Fruit fly (Drosophila melanogaster) whole organism, pupa: ENCODE data around the gene CG4666.

Experiments used
- CG10348 ChIP-seq: fragments of 200-800 bp; sonication (Bioruptor generic); IDR thresholded peaks from 2 replicates; pipeline ENCODE4 v1.3.6; 2022; ENCODE audit warnings: missing biosample characterization, missing genetic modification characterization
- CG12605 ChIP-seq: fragments of 200-800 bp; sonication (Bioruptor generic); IDR thresholded peaks from 2 replicates; pipeline ENCODE4 v1.3.6; 2022; ENCODE audit warnings: missing biosample characterization, missing genetic modification characterization
- CG13204 ChIP-seq: fragments of 200-800 bp; sonication (Bioruptor generic); optimal IDR thresholded peaks from 2 replicates; lab custom pipeline; 2018; ENCODE audit warnings: missing biosample characterization, mild to moderate bottlenecking, missing genetic modification characterization, moderate library complexity
- CG14655 ChIP-seq: fragments of 200-800 bp; sonication (Bioruptor generic); optimal IDR thresholded peaks from 3 replicates; lab custom pipeline; 2017; ENCODE audit warnings: mild to moderate bottlenecking, missing biosample characterization, missing genetic modification reagents, missing genetic modification characterization
- CG15710 ChIP-seq: fragments of 200-800 bp; sonication (Bioruptor generic); optimal IDR thresholded peaks from 2 replicates; lab custom pipeline; 2018; ENCODE audit warnings: missing biosample characterization, mild to moderate bottlenecking, missing genetic modification characterization, moderate library complexity
- CG17806 ChIP-seq: fragments of 200-800 bp; sonication (Bioruptor generic); optimal IDR thresholded peaks from 2 replicates; lab custom pipeline; 2018; ENCODE audit warnings: missing biosample characterization, mild to moderate bottlenecking, missing genetic modification characterization, moderate library complexity
- CG32121 ChIP-seq: fragments of 200-800 bp; sonication (Bioruptor generic); IDR thresholded peaks from 2 replicates; pipeline ENCODE4 v1.3.6; 2022; ENCODE audit warnings: missing biosample characterization, missing genetic modification characterization
- CG34367 ChIP-seq: fragments of 200-800 bp; sonication (Bioruptor generic); optimal IDR thresholded peaks from 2 replicates; lab custom pipeline; 2018; ENCODE audit warnings: missing biosample characterization, mild to moderate bottlenecking, missing genetic modification characterization
- CG4496 ChIP-seq: fragments of 200-800 bp; sonication (Bioruptor generic); IDR thresholded peaks from 3 replicates; pipeline ENCODE4 v1.3.6; 2022; ENCODE audit warnings: missing biosample characterization, missing genetic modification characterization
- CG8159 ChIP-seq: fragments of 200-800 bp; sonication (Bioruptor generic); optimal IDR thresholded peaks from 3 replicates; lab custom pipeline; 2018; ENCODE audit warnings: missing biosample characterization, mild to moderate bottlenecking, missing genetic modification characterization, moderate library complexity
- CG8301 ChIP-seq: fragments of 200-800 bp; sonication (Bioruptor generic); optimal IDR thresholded peaks from 2 replicates; lab custom pipeline; 2018; ENCODE audit warnings: missing biosample characterization, mild to moderate bottlenecking, missing genetic modification characterization
- CG9948 ChIP-seq: fragments of 200-800 bp; sonication (Bioruptor generic); optimal IDR thresholded peaks from 2 replicates; lab custom pipeline; 2018; ENCODE audit warnings: missing biosample characterization, mild to moderate bottlenecking, missing genetic modification characterization, moderate library complexity
- D1 ChIP-seq: fragments of 200-800 bp; sonication (Bioruptor generic); optimal IDR thresholded peaks from 2 replicates; lab custom pipeline; 2018; ENCODE audit warnings: missing biosample characterization, mild to moderate bottlenecking, missing genetic modification characterization, moderate library complexity
- EcR ChIP-seq: fragments of 200-800 bp; sonication (Bioruptor generic); optimal IDR thresholded peaks from 3 replicates; lab custom pipeline; 2019; ENCODE audit warnings: missing biosample characterization, missing genetic modification characterization, mild to moderate bottlenecking, moderate library complexity, missing genetic modification reagents
- Ets98B ChIP-seq: fragments of 200-800 bp; sonication (Bioruptor generic); IDR thresholded peaks from 2 replicates; pipeline ENCODE4 v1.3.6; 2022; ENCODE audit warnings: missing biosample characterization, missing genetic modification characterization
- Pif1A ChIP-seq: fragments of 200-800 bp; sonication (Bioruptor generic); optimal IDR thresholded peaks from 3 replicates; lab custom pipeline; 2016; ENCODE audit warnings: missing biosample characterization, missing genetic modification characterization
- Pif1B ChIP-seq: fragments of 200-800 bp; sonication (Bioruptor generic); optimal IDR thresholded peaks from 3 replicates; lab custom pipeline; 2016; ENCODE audit warnings: missing biosample characterization, missing genetic modification characterization
- Snoo ChIP-seq: fragments of 200-800 bp; sonication (Bioruptor generic); optimal IDR thresholded peaks from 3 replicates; lab custom pipeline; 2017; ENCODE audit warnings: missing biosample characterization, mild to moderate bottlenecking, missing genetic modification characterization, inconsistent platforms
- fd96Ca ChIP-seq: fragments of 200-800 bp; sonication (Bioruptor generic); IDR thresholded peaks from 3 replicates; pipeline ENCODE4 v1.3.6; 2022; ENCODE audit warnings: missing biosample characterization, missing genetic modification characterization
- gl ChIP-seq: fragments of 200-800 bp; sonication (Bioruptor generic); optimal IDR thresholded peaks from 2 replicates; lab custom pipeline; 2018; ENCODE audit warnings: missing biosample characterization, mild to moderate bottlenecking, missing genetic modification characterization
- rn ChIP-seq: fragments of 200-800 bp; sonication (Bioruptor generic); IDR thresholded peaks from 2 replicates; pipeline ENCODE4 v1.3.6; 2022; ENCODE audit warnings: missing biosample characterization, missing genetic modification characterization

Gene CG4666

DNA sequence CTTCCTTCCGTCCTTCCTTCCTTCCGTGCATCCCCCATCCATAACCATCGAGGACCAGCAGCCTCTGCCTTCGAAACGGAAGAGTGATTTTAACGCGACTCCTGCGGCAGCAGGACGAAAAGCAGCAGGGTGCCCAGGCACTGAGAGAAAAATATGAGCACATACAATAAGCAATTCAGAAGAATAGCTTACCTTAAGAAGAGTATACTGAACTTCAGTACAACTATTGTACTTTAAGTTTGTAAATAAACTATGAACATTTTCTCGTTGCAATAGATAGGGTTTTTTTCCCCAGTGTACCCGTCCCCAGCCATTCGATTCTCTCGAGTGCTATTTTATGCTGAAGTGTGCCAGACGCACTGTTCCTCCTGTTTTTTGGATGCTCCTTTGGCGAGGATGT is 45.9 kb downstream of the CG4666 start:
- TF ChIP-seq Pif1B (GFP tag; lab: Kevin White, UChicago) = no peak
- no peak for TF ChIP-seq CG13204 (GFP tag; lab: Kevin White, UChicago)
- no peak for TF ChIP-seq CG12605 (GFP tag; lab: Robert Waterston, UW)
- no peak for TF ChIP-seq fd96Ca (GFP tag; lab: Robert Waterston, UW)
- peak; percentile 38 for TF ChIP-seq Snoo
- peak; percentile 17 for TF ChIP-seq CG34367 (tag; lab: Kevin White, UChicago)
- TF ChIP-seq Pif1A (GFP tag; lab: Kevin White, UChicago) = peak; percentile 21
- no peak for TF ChIP-seq EcR (GFP tag; lab: Kevin White, UChicago)
- peak; percentile 49 for TF ChIP-seq CG15710 (tag; lab: Kevin White, UChicago)
- TF ChIP-seq CG17806 (tag; lab: Kevin White, UChicago) = peak; percentile 29
- peak; percentile 58; the same call in 2 of the 3 replicates for TF ChIP-seq CG4496 (GFP tag; lab: Robert Waterston, UW)
- TF ChIP-seq Ets98B = no peak
- TF ChIP-seq CG8159 (tag; lab: Kevin White, UChicago) = peak; percentile 63
- peak; percentile 19 for TF ChIP-seq CG9948 (tag; lab: Kevin White, UChicago)

DNA sequence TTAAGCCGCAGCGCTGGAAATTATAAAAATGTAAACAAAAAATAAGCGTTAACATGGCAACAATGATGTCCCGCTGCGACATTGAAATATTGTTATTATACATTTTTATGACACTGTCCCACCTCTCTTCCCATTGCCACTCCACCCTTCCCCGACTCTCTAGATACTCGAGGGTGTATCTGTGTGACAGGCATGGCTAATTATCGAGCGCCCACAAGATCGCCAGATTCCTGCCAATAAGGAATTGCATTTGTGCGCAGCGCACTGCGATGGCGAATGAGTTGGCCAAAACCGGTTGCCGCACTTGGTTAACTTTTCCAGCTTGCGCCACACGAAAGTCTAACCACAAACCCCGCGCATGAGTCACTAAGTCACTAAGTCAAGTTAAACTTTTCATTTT is 47.0 kb downstream of the CG4666 start:
- TF ChIP-seq Pif1A (GFP tag; lab: Kevin White, UChicago) = no peak
- TF ChIP-seq CG17806 (tag; lab: Kevin White, UChicago) = no peak
- TF ChIP-seq EcR (GFP tag; lab: Kevin White, UChicago) = no peak
- no peak for TF ChIP-seq D1 (tag; lab: Kevin White, UChicago)
- no peak for TF ChIP-seq Snoo
- TF ChIP-seq CG4496 (GFP tag; lab: Robert Waterston, UW) = peak; percentile 29; the same call in 1 of the 3 replicates
- no peak for TF ChIP-seq CG14655 (GFP tag; lab: Kevin White, UChicago)
- TF ChIP-seq CG15710 (tag; lab: Kevin White, UChicago) = no peak
- no peak for TF ChIP-seq Ets98B
- TF ChIP-seq, all 21 proteins: peak for 1

DNA sequence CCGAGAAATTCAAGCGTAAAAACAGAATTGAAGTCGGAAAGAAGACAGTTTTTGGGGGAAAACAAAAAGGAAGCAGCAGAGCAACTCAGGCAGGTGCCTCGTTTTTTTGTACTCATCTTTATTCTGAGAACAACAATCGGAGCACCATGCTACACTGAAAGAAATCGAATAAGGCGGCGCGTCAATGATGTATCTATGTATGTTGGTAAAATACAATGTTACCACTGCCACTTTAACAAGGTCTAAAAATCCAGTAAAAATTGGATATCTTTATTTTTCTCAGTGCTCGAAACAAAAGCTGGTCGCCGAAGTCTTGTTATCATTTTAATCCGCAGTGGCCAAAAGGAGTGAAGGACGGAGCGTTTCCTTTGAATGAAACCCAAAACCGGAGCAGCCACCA is 47.6 kb downstream of the CG4666 start:
- TF ChIP-seq CG32121 (GFP tag; lab: Robert Waterston, UW) (no peak), CG34367 (tag; lab: Kevin White, UChicago) (no peak), CG8159 (tag; lab: Kevin White, UChicago) (peak; percentile 6), CG4496 (GFP tag; lab: Robert Waterston, UW) (no peak), CG12605 (GFP tag; lab: Robert Waterston, UW) (no peak), Ets98B (no peak), CG13204 (GFP tag; lab: Kevin White, UChicago) (no peak), CG14655 (GFP tag; lab: Kevin White, UChicago) (no peak), Pif1B (GFP tag; lab: Kevin White, UChicago) (peak; percentile 13), CG10348 (no peak), rn (GFP tag; lab: Robert Waterston, UW) (no peak), Snoo (peak; percentile 43), EcR (GFP tag; lab: Kevin White, UChicago) (no peak), CG8301 (no peak), gl (tag; lab: Kevin White, UChicago) (no peak), D1 (tag; lab: Kevin White, UChicago) (no peak), Pif1A (GFP tag; lab: Kevin White, UChicago) (no peak), CG15710 (tag; lab: Kevin White, UChicago) (no peak), CG17806 (tag; lab: Kevin White, UChicago) (peak; percentile 15)

DNA sequence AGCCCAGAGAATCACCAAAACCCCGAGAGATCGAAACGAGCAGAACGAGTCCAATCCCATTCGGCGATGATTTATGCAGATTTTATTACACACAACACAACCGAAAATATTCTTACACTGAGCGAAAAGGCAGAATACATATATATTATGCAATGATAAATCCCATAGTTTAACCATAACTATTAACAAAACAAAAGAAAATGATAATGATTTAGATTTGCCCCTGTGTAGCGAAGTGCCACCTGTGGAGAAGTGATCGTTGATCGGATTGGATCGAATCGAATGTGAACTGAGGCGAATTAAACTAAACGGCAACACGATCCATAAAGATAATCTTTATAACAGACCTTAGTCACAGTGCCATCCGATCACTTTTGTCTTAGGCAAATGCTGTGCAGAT is 48.6 kb downstream of the CG4666 start:
- TF ChIP-seq Pif1A (GFP tag; lab: Kevin White, UChicago) (no peak), Pif1B (GFP tag; lab: Kevin White, UChicago) (no peak), CG14655 (GFP tag; lab: Kevin White, UChicago) (no peak), gl (tag; lab: Kevin White, UChicago) (no peak), rn (GFP tag; lab: Robert Waterston, UW) (no peak), fd96Ca (GFP tag; lab: Robert Waterston, UW) (no peak)

DNA sequence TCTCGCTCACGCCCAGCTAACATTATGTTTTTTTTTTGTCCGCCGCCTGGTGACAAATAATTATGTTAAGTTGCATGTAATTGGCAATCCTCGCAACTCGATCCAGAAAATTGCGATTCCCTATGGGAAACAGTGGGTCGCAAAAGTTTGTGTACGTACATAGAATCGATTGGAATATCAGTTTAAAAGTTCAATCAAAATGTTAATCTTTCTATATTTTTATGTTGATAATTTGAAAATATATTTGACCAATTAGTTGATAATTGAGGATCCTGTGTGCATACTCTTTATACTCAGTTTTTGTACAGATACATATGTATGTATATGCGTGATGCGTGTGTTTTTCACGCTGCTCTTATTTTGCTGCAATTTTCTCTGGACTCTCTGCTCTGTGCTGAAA is 49.7 kb downstream of the CG4666 start:
- TF ChIP-seq EcR (GFP tag; lab: Kevin White, UChicago) (no peak), gl (tag; lab: Kevin White, UChicago) (peak; percentile 43), Pif1B (GFP tag; lab: Kevin White, UChicago) (peak; percentile 53), CG32121 (GFP tag; lab: Robert Waterston, UW) (peak; percentile 51; the same call in 1 of the 2 replicates), CG12605 (GFP tag; lab: Robert Waterston, UW) (peak; percentile 68), CG4496 (GFP tag; lab: Robert Waterston, UW) (peak; percentile 87), CG9948 (tag; lab: Kevin White, UChicago) (peak; percentile 54), Pif1A (GFP tag; lab: Kevin White, UChicago) (peak; percentile 58), CG8159 (tag; lab: Kevin White, UChicago) (peak; percentile 75), CG15710 (tag; lab: Kevin White, UChicago) (peak; percentile 71), CG13204 (GFP tag; lab: Kevin White, UChicago) (peak; percentile 27), D1 (tag; lab: Kevin White, UChicago) (no peak), Snoo (peak; percentile 34), Ets98B (peak; percentile 72), CG8301 (peak; percentile 56), CG14655 (GFP tag; lab: Kevin White, UChicago) (peak; percentile 65), CG17806 (tag; lab: Kevin White, UChicago) (peak; percentile 64), rn (GFP tag; lab: Robert Waterston, UW) (0 out of 2 replicates have a peak, but pooled peaks have one; percentile 16), fd96Ca (GFP tag; lab: Robert Waterston, UW) (peak; percentile 31; the same call in 1 of the 3 replicates), CG34367 (tag; lab: Kevin White, UChicago) (peak; percentile 56), CG10348 (no peak)
